Worm (Caenorhabditis elegans) whole organism, mixed stage, embryonic: ENCODE results near the gene sfxn-1.4.
A peak's percentile ranks its signal among the peaks of the same experiment; 100 is the strongest.

Experiments
- M03D4.4 ChIP-seq: sonication (generic microtip); optimal IDR thresholded peaks from 2 replicates; lab custom pipeline; 2017; ENCODE audit warnings: mild to moderate bottlenecking, missing genetic modification characterization, missing compliant biosample characterization
- bed-3 ChIP-seq: fragments of 200-800 bp; sonication (Bioruptor generic); optimal IDR thresholded peaks from 3 replicates; lab custom pipeline; 2018; ENCODE audit warnings: mild to moderate bottlenecking, missing genetic modification characterization, moderate library complexity, missing compliant biosample characterization
- blmp-1 ChIP-seq: fragments of 150-350 bp; optimal IDR thresholded peaks from 2 replicates; lab custom pipeline; 2014; ENCODE audit warnings: missing biosample characterization, missing genetic modification characterization
- ceh-39 ChIP-seq: fragments of 150-350 bp; optimal IDR thresholded peaks from 2 replicates; lab custom pipeline; 2014; ENCODE audit warnings: missing biosample characterization, missing genetic modification characterization
- ceh-83 ChIP-seq: fragments of 200-800 bp; sonication (Bioruptor generic); optimal IDR thresholded peaks from 2 replicates; lab custom pipeline; 2018; ENCODE audit warnings: mild to moderate bottlenecking, missing genetic modification characterization, missing compliant biosample characterization
- ces-1 ChIP-seq: fragments of 150-350 bp; optimal IDR thresholded peaks from 2 replicates; lab custom pipeline; 2014; ENCODE audit warnings: missing biosample characterization, missing genetic modification reagents, missing genetic modification characterization
- cnd-1 ChIP-seq: fragments of 200-800 bp; sonication (Bioruptor generic); optimal IDR thresholded peaks from 2 replicates; lab custom pipeline; 2018; ENCODE audit warnings: mild to moderate bottlenecking, missing genetic modification characterization, missing compliant biosample characterization
- drap-1 ChIP-seq: fragments of 200-800 bp; sonication (Bioruptor generic); optimal IDR thresholded peaks from 3 replicates; lab custom pipeline; 2018; ENCODE audit warnings: mild to moderate bottlenecking, missing genetic modification characterization, missing compliant biosample characterization
- elt-3 ChIP-seq: fragments of 150-350 bp; optimal IDR thresholded peaks from 2 replicates; lab custom pipeline; 2014; ENCODE audit warnings: missing biosample characterization, missing genetic modification characterization
- flh-1 ChIP-seq: fragments of 200-800 bp; sonication (Bioruptor generic); optimal IDR thresholded peaks from 2 replicates; lab custom pipeline; 2018; ENCODE audit warnings: mild to moderate bottlenecking, missing genetic modification characterization, moderate library complexity, missing compliant biosample characterization
- ham-2 ChIP-seq: fragments of 200-800 bp; sonication (Bioruptor generic); optimal IDR thresholded peaks from 2 replicates; lab custom pipeline; 2018; ENCODE audit warnings: mild to moderate bottlenecking, missing genetic modification characterization, missing compliant biosample characterization
- hlh-1 ChIP-seq: fragments of 150-350 bp; optimal IDR thresholded peaks from 2 replicates; lab custom pipeline; 2014; ENCODE audit warnings: missing biosample characterization, missing genetic modification reagents, missing genetic modification characterization
- lin-32 ChIP-seq: fragments of 200-800 bp; sonication (Bioruptor generic); optimal IDR thresholded peaks from 2 replicates; lab custom pipeline; 2018; ENCODE audit warnings: mild to moderate bottlenecking, missing genetic modification characterization, missing compliant biosample characterization
- lsy-2 ChIP-seq: fragments of 150-350 bp; optimal IDR thresholded peaks from 2 replicates; lab custom pipeline; 2014; ENCODE audit warnings: missing biosample characterization, missing genetic modification characterization
- mab-5 ChIP-seq: fragments of 150-350 bp; optimal IDR thresholded peaks from 2 replicates; lab custom pipeline; 2014; ENCODE audit warnings: missing biosample characterization, missing genetic modification characterization
- mep-1 ChIP-seq: fragments of 150-350 bp; optimal IDR thresholded peaks from 2 replicates; lab custom pipeline; 2017; ENCODE audit warnings: missing biosample characterization, missing genetic modification reagents, missing genetic modification characterization, inconsistent platforms
- mls-2 ChIP-seq: sonication (generic microtip); optimal IDR thresholded peaks from 2 replicates; lab custom pipeline; 2016; ENCODE audit warnings: mild to moderate bottlenecking, missing genetic modification characterization, moderate library complexity, missing compliant biosample characterization
- nhr-12 ChIP-seq: fragments of 150-350 bp; optimal IDR thresholded peaks from 2 replicates; lab custom pipeline; 2014; ENCODE audit warnings: missing biosample characterization, missing genetic modification characterization
- nhr-237 ChIP-seq: fragments of 150-350 bp; optimal IDR thresholded peaks from 2 replicates; lab custom pipeline; 2014; ENCODE audit warnings: missing biosample characterization, missing genetic modification characterization
- nhr-28 ChIP-seq: fragments of 150-350 bp; optimal IDR thresholded peaks from 2 replicates; lab custom pipeline; 2014; ENCODE audit warnings: missing biosample characterization, missing genetic modification characterization
- nhr-76 ChIP-seq: sonication (generic microtip); optimal IDR thresholded peaks from 2 replicates; lab custom pipeline; 2017; ENCODE audit warnings: missing biosample characterization, missing genetic modification characterization
- pha-4 ChIP-seq: fragments of 150-350 bp; optimal IDR thresholded peaks from 2 replicates; lab custom pipeline; 2018; ENCODE audit warnings: missing biosample characterization, missing genetic modification reagents, missing genetic modification characterization
- sem-2 ChIP-seq: fragments of 200-800 bp; sonication (Bioruptor generic); optimal IDR thresholded peaks from 2 replicates; lab custom pipeline; 2018; ENCODE audit warnings: mild to moderate bottlenecking, missing genetic modification characterization, missing compliant biosample characterization
- snpc-4 ChIP-seq: fragments of 150-350 bp; optimal IDR thresholded peaks from 2 replicates; lab custom pipeline; 2014; ENCODE audit warnings: missing biosample characterization, missing genetic modification characterization
- sptf-1 ChIP-seq: sonication (generic microtip); optimal IDR thresholded peaks from 2 replicates; lab custom pipeline; 2017; ENCODE audit warnings: mild to moderate bottlenecking, missing genetic modification characterization, moderate library complexity, missing compliant biosample characterization
- tbx-8 ChIP-seq: fragments of 200-800 bp; sonication (Bioruptor generic); optimal IDR thresholded peaks from 2 replicates; lab custom pipeline; 2018; ENCODE audit warnings: mild to moderate bottlenecking, missing genetic modification characterization, moderate library complexity, missing compliant biosample characterization
- unc-120 ChIP-seq: sonication (generic microtip); optimal IDR thresholded peaks from 2 replicates; lab custom pipeline; 2017; ENCODE audit warnings: missing genetic modification characterization, missing compliant biosample characterization; ENCODE audit not compliant: poor library complexity, severe bottlenecking
- unc-39 ChIP-seq: fragments of 150-350 bp; optimal IDR thresholded peaks from 2 replicates; lab custom pipeline; 2014; ENCODE audit warnings: missing biosample characterization, missing genetic modification characterization
- ztf-11 ChIP-seq: fragments of 150-350 bp; optimal IDR thresholded peaks from 2 replicates; lab custom pipeline; 2014; ENCODE audit warnings: missing biosample characterization, missing genetic modification characterization

sfxn-1.4 gene

ce11 chrII:11657079-11657478, 24.0 kb downstream of the sfxn-1.4 start, which contains the start of gene nep-1:
Gene nep-1, minus strand, starts transcription at chrII:11657179.
- TF ChIP-seq unc-39 (tag; lab: Kevin White, UChicago) (no peak), nhr-28 (no peak), sptf-1 (tag; lab: Kevin White, UChicago) (no peak), M03D4.4 (tag; lab: Kevin White, UChicago) (no peak), unc-120 (tag; lab: Kevin White, UChicago) (no peak), sem-2 (GFP tag; lab: Kevin White, UChicago) (no peak), elt-3 (no peak), flh-1 (no peak)

- TF ChIP-seq hlh-1 (tag; lab: Kevin White, UChicago): no peak
- TF ChIP-seq lsy-2 (tag; lab: Kevin White, UChicago): peak; percentile 73
- TF ChIP-seq unc-39 (tag; lab: Kevin White, UChicago): no peak
- TF ChIP-seq nhr-28: no peak
- TF ChIP-seq snpc-4 (tag; lab: Kevin White, UChicago): no peak
- TF ChIP-seq nhr-237: peak; percentile 4
- TF ChIP-seq flh-1: no peak
- peak; percentile 33 for TF ChIP-seq ceh-39 (tag; lab: Kevin White, UChicago)
- no peak for TF ChIP-seq cnd-1 (tag; lab: Kevin White, UChicago)
- TF ChIP-seq bed-3: no peak
- TF ChIP-seq ceh-83 (GFP tag; lab: Kevin White, UChicago): no peak
- TF ChIP-seq mab-5 (tag; lab: Kevin White, UChicago): no peak
- no peak for TF ChIP-seq ztf-11 (tag; lab: Kevin White, UChicago)
- TF ChIP-seq nhr-12 (tag; lab: Kevin White, UChicago): no peak
- TF ChIP-seq mep-1 (tag; lab: Kevin White, UChicago): peak; percentile 90
- TF ChIP-seq elt-3: no peak
- no peak for TF ChIP-seq nhr-76
- TF ChIP-seq, all 35 proteins: peak for 4
These were observed 28.3 kb downstream of the sfxn-1.4 start, which contains the start of the genes rad-23 and rpn-12 for ce11 chrII:11652679-11653174. Gene rad-23, minus strand, starts transcription at chrII:11652729. Gene rpn-12, plus strand, starts transcription at chrII:11653124.

ce11 chrII:11652125-11652524, 28.9 kb downstream of the sfxn-1.4 start:
- TF ChIP-seq blmp-1 (tag; lab: Kevin White, UChicago): no peak
- TF ChIP-seq pha-4 (tag; lab: Kevin White, UChicago): no peak
- TF ChIP-seq ceh-39 (tag; lab: Kevin White, UChicago): no peak
- no peak for TF ChIP-seq flh-1
- TF ChIP-seq hlh-1 (tag; lab: Kevin White, UChicago): no peak
- no peak for TF ChIP-seq mls-2 (tag; lab: Kevin White, UChicago)
- no peak for TF ChIP-seq tbx-8 (GFP tag; lab: Kevin White, UChicago)
- no peak for TF ChIP-seq nhr-12 (tag; lab: Kevin White, UChicago)
- TF ChIP-seq sem-2 (GFP tag; lab: Kevin White, UChicago): no peak

- TF ChIP-seq ceh-39 (tag; lab: Kevin White, UChicago) (no peak), lsy-2 (tag; lab: Kevin White, UChicago) (no peak), drap-1 (GFP tag; lab: Kevin White, UChicago) (no peak), unc-39 (tag; lab: Kevin White, UChicago) (no peak), tbx-8 (GFP tag; lab: Kevin White, UChicago) (no peak)
These were observed 30.0 kb downstream of the sfxn-1.4 start, which contains the start of gene coa-7 for ce11 chrII:11650975-11651588. Gene coa-7, minus strand, starts transcription at chrII:11651148.

- TF ChIP-seq mab-5 (tag; lab: Kevin White, UChicago) (no peak), ham-2 (GFP tag; lab: Kevin White, UChicago) (no peak), elt-3 (no peak), mep-1 (tag; lab: Kevin White, UChicago) (no peak), nhr-28 (no peak), ceh-83 (GFP tag; lab: Kevin White, UChicago) (no peak), snpc-4 (tag; lab: Kevin White, UChicago) (no peak), unc-39 (tag; lab: Kevin White, UChicago) (no peak), lsy-2 (tag; lab: Kevin White, UChicago) (no peak), M03D4.4 (tag; lab: Kevin White, UChicago) (no peak), ztf-11 (tag; lab: Kevin White, UChicago) (no peak), nhr-12 (tag; lab: Kevin White, UChicago) (no peak), lin-32 (no peak), unc-120 (tag; lab: Kevin White, UChicago) (no peak), flh-1 (no peak), tbx-8 (GFP tag; lab: Kevin White, UChicago) (no peak), ces-1 (GFP tag; lab: Kevin White, UChicago) (no peak)
- TF ChIP-seq, all 35 proteins: peak for 0
These were observed 31.8 kb downstream of the sfxn-1.4 start for ce11 chrII:11649239-11649638.
